Worm (Caenorhabditis elegans) whole organism, mixed stage, embryonic: Measurements from ENCODE around the gene nhr-241.

Source experiments
- ceh-39 ChIP-seq: fragments of 150-350 bp; optimal IDR thresholded peaks from 2 replicates; lab custom pipeline; 2014; ENCODE audit warnings: missing biosample characterization, missing genetic modification characterization
- nhr-237 ChIP-seq: fragments of 150-350 bp; optimal IDR thresholded peaks from 2 replicates; lab custom pipeline; 2014; ENCODE audit warnings: missing biosample characterization, missing genetic modification characterization

- TF ChIP-seq ceh-39 (tag; lab: Kevin White, UChicago) (no peak), nhr-237 (tag; lab: Kevin White, UChicago) (no peak)
These were observed 12.1 kb downstream of the nhr-241 start for ce11 chrV:18711362-18711761.
